Fruit fly (Drosophila melanogaster): ENCODE data around the gene Rbp1.
A peak's percentile ranks its signal among the peaks of the same experiment; 100 is the strongest.

Gene Rbp1

DNA sequence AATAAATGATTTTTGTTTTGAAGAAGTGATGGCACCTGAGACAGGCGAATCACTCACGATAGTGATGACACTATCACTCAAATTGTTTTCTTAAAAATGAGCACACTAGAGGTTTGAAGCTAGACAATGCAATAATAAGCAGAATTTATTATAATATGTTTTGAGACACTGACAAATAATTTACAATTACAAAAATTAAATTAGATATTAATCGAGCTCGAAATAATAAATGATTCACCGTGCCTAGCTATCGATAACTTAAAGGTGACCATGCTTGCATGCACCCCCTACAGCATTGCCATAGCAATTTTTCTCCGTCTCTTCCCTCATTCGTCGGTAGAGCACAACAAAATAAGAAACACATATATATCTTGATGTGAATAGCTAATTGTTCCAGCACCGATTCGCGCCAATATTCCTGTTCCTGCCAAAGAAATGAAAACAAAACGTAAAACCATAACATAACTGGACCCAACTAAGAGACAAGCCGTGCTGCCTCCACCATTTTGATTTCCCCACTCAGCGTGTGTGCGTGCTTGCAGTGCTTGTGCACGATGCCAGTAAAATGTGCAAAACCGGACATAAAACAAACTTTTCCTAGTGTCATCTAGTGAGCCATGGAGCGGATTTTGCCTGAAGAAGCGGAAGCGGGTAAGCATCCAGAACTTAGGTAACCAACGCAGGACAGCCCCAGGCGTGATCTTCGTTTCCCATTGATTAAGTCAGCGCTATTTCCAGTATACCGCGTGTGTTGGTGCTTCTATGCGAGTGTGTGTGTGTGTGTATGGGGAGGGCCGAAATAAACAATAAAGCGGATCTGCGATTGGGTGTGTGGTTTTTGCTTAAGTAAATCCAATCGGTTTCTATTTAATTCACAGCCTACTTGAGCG, 23.0 kb upstream of the Rbp1 start, which contains the start of the genes MED7 and Cap-H2 (continued):
- TF ChIP-seq CG15011 (GFP tag; optimal IDR thresholded peaks at IDR 0.05) (peak; percentile 12), gsb (GFP tag; IDR thresholded peaks at IDR 0.05) (0 out of 2 replicates have a peak, but pooled peaks have one; percentile 16), Chrac-16 (GFP tag; optimal IDR thresholded peaks at IDR 0.05) (peak; percentile 88), CG9215 (GFP tag; IDR thresholded peaks at IDR 0.05) (peak; percentile 100), Rx (GFP tag; IDR thresholded peaks at IDR 0.05) (peak; percentile 64), CG34224 (GFP tag; IDR thresholded peaks at IDR 0.05; ENCODE audit: partially characterized antibody) (peak; percentile 98), CG13123 (GFP tag; optimal IDR thresholded peaks at IDR 0.05) (peak; percentile 78), CG15073 (GFP tag; optimal IDR thresholded peaks at IDR 0.05) (no peak), so (GFP tag; IDR thresholded peaks at IDR 0.05) (peak; percentile 78; the same call in 2 of the 3 replicates), Vsx1 (GFP tag; optimal IDR thresholded peaks at IDR 0.05) (no peak), Kr (GFP tag; optimal IDR thresholded peaks at IDR 0.05) (no peak), pnt (GFP tag; optimal IDR thresholded peaks at IDR 0.05) (peak; percentile 65), CG12391 (tag; optimal IDR thresholded peaks at IDR 0.05) (peak; percentile 92), HLH54F (GFP tag; optimal IDR thresholded peaks at IDR 0.05) (peak; percentile 84), Sry-β (GFP tag; optimal IDR thresholded peaks at IDR 0.05) (no peak), abd-A (tag; optimal IDR thresholded peaks at IDR 0.05) (no peak), Bgb (GFP tag; IDR thresholded peaks at IDR 0.05; ENCODE audit: partially characterized antibody) (peak; percentile 95), ATbp (GFP tag; optimal IDR thresholded peaks at IDR 0.05) (no peak), BtbVII (GFP tag; optimal IDR thresholded peaks at IDR 0.05) (peak; percentile 5), CG17612 (GFP tag; IDR thresholded peaks at IDR 0.05) (peak; percentile 55; the same call in 1 of the 2 replicates), chn (GFP tag; optimal IDR thresholded peaks at IDR 0.05) (peak; percentile 86), klu (GFP tag; IDR thresholded peaks at IDR 0.05) (peak; percentile 84), ERR (GFP tag; optimal IDR thresholded peaks at IDR 0.05) (peak; percentile 41), Ravus (GFP tag; IDR thresholded peaks at IDR 0.05) (peak; percentile 16; the same call in 1 of the 2 replicates), Adf1 (GFP tag; IDR thresholded peaks at IDR 0.05) (peak; percentile 61), Dbx (GFP tag; IDR thresholded peaks at IDR 0.05) (peak; percentile 89), CG4820 (GFP tag; optimal IDR thresholded peaks at IDR 0.05) (peak; percentile 73), Dfd (GFP tag; optimal IDR thresholded peaks at IDR 0.05) (no peak), CG6813 (GFP tag; optimal IDR thresholded peaks at IDR 0.05) (peak; percentile 2), Eip74EF (GFP tag; optimal IDR thresholded peaks at IDR 0.05) (no peak), CG11504 (tag; optimal IDR thresholded peaks at IDR 0.05) (no peak), Nf-YA (GFP tag; IDR thresholded peaks at IDR 0.05) (peak; percentile 17; the same call in 1 of the 2 replicates), Fer1 (GFP tag; optimal IDR thresholded peaks at IDR 0.05) (peak; percentile 70), Tbp (GFP tag; optimal IDR thresholded peaks at IDR 0.05) (no peak), CG1792 (GFP tag; optimal IDR thresholded peaks at IDR 0.05) (peak; percentile 67), wdn (GFP tag; IDR thresholded peaks at IDR 0.05) (peak; percentile 67; the same call in 1 of the 2 replicates), Bteb2 (GFP tag; optimal IDR thresholded peaks at IDR 0.05) (peak; percentile 74), rib (GFP tag; IDR thresholded peaks at IDR 0.05) (peak; percentile 80; the same call in 1 of the 2 replicates), CG12104 (GFP tag; optimal IDR thresholded peaks at IDR 0.05) (peak; percentile 32), Taf1 (GFP tag; IDR thresholded peaks at IDR 0.05) (peak; percentile 68), CG14710 (tag; optimal IDR thresholded peaks at IDR 0.05) (peak; percentile 87), usp (GFP tag; optimal IDR thresholded peaks at IDR 0.05) (no peak), pan (optimal IDR thresholded peaks at IDR 0.05) (no peak), pan (GFP tag; optimal IDR thresholded peaks at IDR 0.05 in 1 of 2, IDR thresholded peaks at IDR 0.05 in 1 of 2) (peak in 1 of 2 experiments; percentile 84), CG2120 (GFP tag; optimal IDR thresholded peaks at IDR 0.05) (peak; percentile 91), CG10321 (GFP tag; IDR thresholded peaks at IDR 0.05) (no peak), TFAM (GFP tag; optimal IDR thresholded peaks at IDR 0.05) (no peak), MBD-R2 (GFP tag; IDR thresholded peaks at IDR 0.05) (peak; percentile 91), CG8924 (tag; optimal IDR thresholded peaks at IDR 0.05) (peak; percentile 76)
